Fruit fly (Drosophila melanogaster) Kc167 (cell line): Measurements from ENCODE around the gene Ir94a.

Experiments
- Myc ChIP-seq: fragments of >200 bp; optimal IDR thresholded peaks from 2 replicates; lab custom pipeline; 2017; ENCODE audit warnings: missing external identifiers
- Sin3A ChIP-seq: fragments of >200 bp; optimal IDR thresholded peaks from 2 replicates; lab custom pipeline; 2018; ENCODE audit warnings: missing external identifiers
- h ChIP-seq: fragments of >200 bp; optimal IDR thresholded peaks from 3 replicates; lab custom pipeline; 2018; ENCODE audit warnings: missing external identifiers
- insv ChIP-seq: fragments of >200 bp; optimal IDR thresholded peaks from 3 replicates; lab custom pipeline; 2018; ENCODE audit warnings: missing external identifiers
- psq ChIP-seq: fragments of >200 bp; optimal IDR thresholded peaks from 2 replicates; lab custom pipeline; 2017; ENCODE audit warnings: missing external identifiers
- ttk ChIP-seq: sonication (Bioruptor generic); optimal IDR thresholded peaks from 2 replicates; lab custom pipeline; 2017; ENCODE audit warnings: missing external identifiers

The Ir94a gene

DNA sequence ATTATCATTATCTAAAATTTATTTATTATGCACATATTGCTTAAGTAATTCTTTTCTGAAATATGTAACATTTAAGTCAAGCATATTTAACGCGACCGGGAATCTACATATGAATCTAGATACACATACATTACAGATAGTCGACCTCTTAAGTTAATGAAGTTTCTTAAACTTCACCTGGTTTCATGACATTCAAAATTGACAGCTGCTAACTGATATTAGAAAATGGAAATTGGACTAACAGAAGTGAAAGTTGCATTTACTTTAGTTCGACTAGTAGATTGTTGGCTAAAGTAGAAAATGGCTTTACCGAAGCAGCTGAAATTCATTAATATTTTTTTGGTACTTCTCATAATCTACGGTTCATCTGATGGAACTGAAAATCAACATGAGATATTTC, at the start of gene Ir94a:
Ir94a (plus strand) TSS at position 301 of the 400 bp plus-strand sequence.
- TF ChIP-seq Myc (lab: Kevin White, UChicago): no peak
- no peak for TF ChIP-seq psq (lab: Kevin White, UChicago)
- no peak for TF ChIP-seq h (lab: Kevin White, UChicago)
- no peak for TF ChIP-seq Sin3A (lab: Kevin White, UChicago)
- no peak for TF ChIP-seq insv (lab: Kevin White, UChicago)
- TF ChIP-seq ttk (lab: Kevin White, UChicago): no peak

DNA sequence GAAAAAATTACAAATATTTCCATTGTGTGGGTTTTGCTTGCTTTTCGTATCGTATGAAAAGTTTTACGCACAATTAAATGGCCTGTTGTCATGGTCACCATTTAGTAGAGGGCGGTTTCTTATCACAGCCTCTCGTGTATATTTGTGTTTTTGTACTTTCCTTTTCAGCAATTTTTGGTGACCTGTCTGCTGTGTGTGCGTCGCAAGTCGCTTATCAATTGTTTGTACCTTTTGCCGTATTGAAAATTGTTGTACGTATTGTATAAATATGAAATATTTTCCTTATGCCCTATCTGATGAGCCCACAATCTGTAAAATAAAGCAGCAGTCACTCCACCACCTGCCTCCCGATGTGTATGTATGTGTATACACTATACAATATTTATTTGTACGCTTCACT, 46.8 kb upstream of the Ir94a start:
- TF ChIP-seq insv (lab: Kevin White, UChicago) (no peak), Myc (lab: Kevin White, UChicago) (no peak), h (lab: Kevin White, UChicago) (no peak), psq (lab: Kevin White, UChicago) (no peak), ttk (lab: Kevin White, UChicago) (no peak)

DNA sequence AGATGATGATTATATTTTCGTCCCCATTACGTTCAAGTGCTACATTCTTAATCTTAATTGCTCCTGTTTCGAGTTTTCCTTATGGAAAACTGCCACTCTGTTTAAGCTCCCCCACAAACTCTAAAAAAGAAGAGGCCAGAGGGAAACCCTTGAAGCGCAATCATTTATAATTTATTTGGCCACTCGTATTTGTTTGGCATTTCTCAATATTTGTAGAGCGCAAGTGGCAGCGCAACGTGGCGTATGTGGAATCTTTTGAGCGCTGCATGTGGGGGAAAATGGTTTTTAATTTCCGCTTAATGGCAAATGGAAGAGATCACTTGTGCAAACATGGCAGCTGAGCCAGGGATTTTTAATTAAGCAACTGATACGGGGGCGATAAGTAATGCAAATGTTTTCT, 46.0 kb upstream of the Ir94a start:
- TF ChIP-seq psq (lab: Kevin White, UChicago) (no peak), Sin3A (lab: Kevin White, UChicago) (no peak), h (lab: Kevin White, UChicago) (no peak), ttk (lab: Kevin White, UChicago) (no peak), insv (lab: Kevin White, UChicago) (no peak), Myc (lab: Kevin White, UChicago) (no peak)

DNA sequence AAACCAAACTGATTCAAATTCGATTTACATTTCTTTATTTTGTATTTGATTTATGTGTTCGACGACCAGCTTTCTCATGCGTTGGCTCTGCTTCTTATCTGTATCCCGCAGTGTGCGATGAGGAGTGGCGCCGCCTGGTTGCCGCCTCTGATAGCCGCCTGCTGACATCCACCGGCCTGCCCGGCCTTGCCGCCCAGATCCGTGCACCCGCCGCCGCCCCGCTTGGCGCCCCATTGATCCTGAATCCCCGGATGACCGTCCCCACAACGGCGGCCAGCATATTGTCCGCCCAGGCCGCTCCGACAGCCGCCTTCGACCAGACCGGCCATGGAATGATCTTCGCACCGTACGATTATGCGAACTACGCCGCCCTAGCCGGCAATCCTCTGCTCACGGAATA, 41.6 kb upstream of the Ir94a start:
- TF ChIP-seq psq (lab: Kevin White, UChicago) (no peak), insv (lab: Kevin White, UChicago) (no peak), Myc (lab: Kevin White, UChicago) (no peak), ttk (lab: Kevin White, UChicago) (no peak), h (lab: Kevin White, UChicago) (no peak), Sin3A (lab: Kevin White, UChicago) (no peak)

DNA sequence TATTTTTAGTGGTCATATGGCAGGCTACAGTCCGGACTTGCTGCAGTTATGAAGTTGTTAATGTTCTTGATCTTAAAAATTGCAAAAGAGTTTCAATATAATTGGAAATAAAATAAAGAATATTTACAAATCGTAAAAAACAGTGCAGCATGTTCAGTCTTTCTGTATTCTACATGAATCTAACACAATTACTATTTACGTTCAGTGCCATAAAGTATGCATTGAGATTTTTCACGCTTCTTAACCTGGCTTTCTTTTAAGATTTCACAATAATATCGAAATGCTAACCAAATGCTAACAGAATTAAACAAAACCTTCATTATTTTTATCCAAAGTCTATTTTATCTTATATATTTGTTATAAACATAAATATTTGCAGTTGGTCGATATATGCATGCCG, 40.7 kb upstream of the Ir94a start:
- no peak for TF ChIP-seq h (lab: Kevin White, UChicago)

DNA sequence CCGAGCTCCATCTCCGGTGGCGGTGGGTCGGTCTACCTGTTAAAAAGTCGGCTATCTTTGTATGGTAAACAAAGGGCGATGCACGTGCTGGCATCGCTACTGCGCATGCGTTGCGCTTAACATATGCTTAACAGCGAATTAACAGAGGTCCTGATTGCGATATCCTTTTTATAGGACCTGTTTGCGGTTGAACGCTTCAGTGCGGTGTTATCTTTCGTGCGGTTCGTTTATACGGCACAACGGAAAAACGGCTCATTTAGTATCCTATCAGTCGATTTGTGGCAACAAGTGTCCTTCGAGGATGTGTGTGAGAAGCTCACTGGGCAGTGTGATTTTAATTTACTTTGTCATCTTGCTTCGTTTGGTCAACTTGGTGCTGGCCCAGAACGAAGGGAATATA, 33.1 kb upstream of the Ir94a start, which contains the start of gene CG13408:
CG13408 (plus strand) TSS at position 222 of the 400 bp plus-strand sequence.
- TF ChIP-seq psq (lab: Kevin White, UChicago) (no peak), insv (lab: Kevin White, UChicago) (no peak), Myc (lab: Kevin White, UChicago) (no peak), ttk (lab: Kevin White, UChicago) (no peak), h (lab: Kevin White, UChicago) (no peak), Sin3A (lab: Kevin White, UChicago) (no peak)

DNA sequence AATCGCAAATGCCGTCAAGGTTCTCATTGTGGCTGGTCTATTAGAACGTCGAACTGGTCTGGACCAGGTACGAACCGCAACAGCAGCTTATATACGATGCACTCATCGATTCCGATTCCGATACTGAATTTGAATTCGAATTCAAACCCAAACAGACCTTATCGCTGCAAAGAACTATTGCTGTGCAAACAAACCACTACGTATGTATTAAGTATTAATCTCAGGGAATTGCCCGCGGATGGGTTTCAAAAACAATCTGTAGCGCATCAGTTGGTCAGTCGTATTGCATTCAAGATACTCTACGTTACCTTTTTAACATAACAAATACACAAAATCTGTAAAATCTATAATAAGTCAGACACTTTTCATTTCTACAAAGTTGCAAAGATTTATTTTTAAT, 26.9 kb upstream of the Ir94a start, which contains the start of gene BomT3:
BomT3 (minus strand) TSS at position 101 of the 400 bp plus-strand sequence.
- TF ChIP-seq h (lab: Kevin White, UChicago) (no peak), insv (lab: Kevin White, UChicago) (no peak), psq (lab: Kevin White, UChicago) (no peak), Sin3A (lab: Kevin White, UChicago) (no peak), Myc (lab: Kevin White, UChicago) (no peak)

DNA sequence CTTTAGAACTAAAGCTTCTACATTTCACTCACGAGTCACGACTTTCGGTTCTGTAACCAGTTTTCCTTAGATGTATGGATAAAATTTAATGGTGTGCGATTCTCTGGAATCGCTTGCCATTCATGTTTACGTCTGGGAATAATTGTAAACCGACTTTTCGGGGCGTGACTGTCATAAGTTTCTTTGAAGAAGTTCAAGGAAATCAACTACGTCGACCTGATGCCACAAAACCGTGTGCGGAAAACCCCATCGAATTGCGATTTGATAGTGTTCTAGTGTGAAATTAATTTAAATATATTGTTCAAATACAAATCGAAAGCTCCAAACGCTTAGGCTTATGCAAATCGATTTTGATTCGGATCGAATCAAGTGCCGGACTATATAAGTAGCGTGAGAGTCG, 26.5 kb upstream of the Ir94a start, which contains the start of gene BomBc3:
BomBc3 (plus strand) TSS at position 301 of the 400 bp plus-strand sequence.
- TF ChIP-seq Sin3A (lab: Kevin White, UChicago) (no peak), insv (lab: Kevin White, UChicago) (no peak), psq (lab: Kevin White, UChicago) (no peak), ttk (lab: Kevin White, UChicago) (no peak), h (lab: Kevin White, UChicago) (no peak), Myc (lab: Kevin White, UChicago) (no peak)

DNA sequence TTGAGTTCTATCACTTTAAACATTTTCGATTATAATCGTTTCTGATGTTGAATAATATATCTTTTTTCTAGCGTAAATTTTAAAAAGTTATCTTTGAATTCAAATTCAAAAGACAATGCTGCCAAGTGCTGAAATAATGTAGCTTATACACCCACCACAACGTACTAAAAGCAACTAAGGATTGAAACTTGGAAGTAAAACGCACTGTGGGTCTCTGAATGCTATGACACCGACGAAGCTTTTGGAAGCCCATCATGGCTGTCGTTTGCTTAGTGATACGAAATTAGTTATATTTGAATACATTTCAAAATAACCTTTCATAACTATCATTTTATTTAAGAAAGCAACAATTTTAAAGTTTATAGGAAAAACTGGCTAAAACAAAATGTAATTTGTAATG, 19.3 kb upstream of the Ir94a start:
- TF ChIP-seq Myc (lab: Kevin White, UChicago): no peak

DNA sequence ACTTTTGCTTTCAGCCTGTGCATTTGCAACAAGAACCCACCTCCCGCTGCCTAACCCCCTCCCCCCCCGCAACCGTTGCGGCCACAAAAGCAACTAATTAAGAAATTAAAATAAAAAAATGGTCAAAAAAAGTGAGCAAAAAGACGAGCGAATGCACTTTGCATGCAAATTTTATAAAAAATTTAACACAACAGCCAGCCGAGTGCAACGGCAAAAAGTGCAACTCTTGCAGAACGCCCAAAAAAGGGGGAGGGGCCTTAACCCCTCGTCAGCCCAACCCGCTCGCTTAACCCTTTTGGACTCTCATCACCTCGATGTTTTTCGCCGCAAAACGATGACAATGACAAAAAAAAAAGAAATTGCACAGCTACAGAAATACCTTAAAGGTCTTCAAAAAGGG, 16.3 kb upstream of the Ir94a start:
- TF ChIP-seq Myc (lab: Kevin White, UChicago) (no peak), h (lab: Kevin White, UChicago) (no peak), insv (lab: Kevin White, UChicago) (no peak), Sin3A (lab: Kevin White, UChicago) (no peak), psq (lab: Kevin White, UChicago) (no peak), ttk (lab: Kevin White, UChicago) (no peak)

DNA sequence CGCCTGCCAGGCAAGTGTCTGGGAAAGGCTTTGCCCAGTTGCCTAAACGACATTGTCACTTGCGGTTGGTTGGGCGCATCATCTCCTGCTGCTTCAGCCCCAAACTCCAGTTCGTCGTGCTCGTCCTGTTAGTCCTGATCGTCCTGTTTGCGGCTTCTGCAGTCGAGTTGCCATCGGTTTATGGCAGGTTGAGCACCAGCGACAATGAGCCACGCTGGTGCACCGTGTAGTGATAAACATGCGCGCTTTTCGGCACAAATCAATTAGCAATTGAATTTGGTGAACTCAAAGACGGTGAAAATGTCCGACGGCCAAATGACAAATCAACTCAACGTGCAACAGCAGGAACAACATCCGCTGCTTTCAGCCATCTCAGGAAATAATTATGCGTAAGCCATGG, 10.1 kb upstream of the Ir94a start, which contains the start of gene CG13407:
CG13407 (plus strand) TSS at position 301 of the 400 bp plus-strand sequence.
- TF ChIP-seq ttk (lab: Kevin White, UChicago): no peak

DNA sequence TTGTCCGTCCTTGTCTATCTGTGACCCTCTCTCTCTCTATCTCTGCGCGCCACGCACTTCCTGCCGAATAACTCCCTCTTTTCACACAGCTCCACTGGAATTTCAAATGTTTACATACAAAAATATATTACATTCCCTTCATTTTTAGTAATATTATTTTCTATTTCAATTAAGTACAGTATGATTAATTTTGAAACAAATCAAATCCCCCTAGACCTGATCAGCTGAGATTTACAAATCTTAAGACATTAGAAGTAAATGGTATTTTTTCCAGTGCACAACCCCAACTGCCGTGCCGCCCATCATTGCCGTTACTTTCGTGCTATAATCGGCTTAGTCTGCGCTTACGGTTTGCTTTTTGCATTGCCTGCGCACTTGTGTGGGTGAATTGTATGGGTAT, 4.9 kb upstream of the Ir94a start:
- TF ChIP-seq insv (lab: Kevin White, UChicago) (no peak), Myc (lab: Kevin White, UChicago) (no peak), ttk (lab: Kevin White, UChicago) (no peak)

DNA sequence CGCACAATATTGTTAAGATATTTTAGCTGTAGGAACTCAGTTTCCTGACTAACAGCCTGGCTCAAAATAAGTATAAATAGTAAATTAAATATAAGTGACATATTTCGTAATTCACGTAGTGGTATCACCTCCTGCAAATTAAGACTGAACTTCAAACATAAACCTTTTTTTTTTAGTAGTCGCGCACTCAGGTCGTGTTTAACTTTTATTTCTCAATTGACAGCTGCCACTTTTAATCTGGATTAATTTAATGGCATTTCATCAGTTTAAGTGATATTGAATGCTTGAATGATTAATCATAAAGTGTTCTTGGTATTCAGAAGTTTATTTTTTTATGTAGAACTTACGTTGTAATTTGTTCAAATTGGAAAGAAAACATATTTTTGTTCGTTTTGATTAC, 3.9 kb downstream of the Ir94a start, which contains the start of gene Ir94b:
Ir94b (minus strand) TSS at position 101 of the 400 bp plus-strand sequence.
- TF ChIP-seq psq (lab: Kevin White, UChicago) (no peak), h (lab: Kevin White, UChicago) (no peak), ttk (lab: Kevin White, UChicago) (no peak), Myc (lab: Kevin White, UChicago) (no peak), insv (lab: Kevin White, UChicago) (no peak)
